Worm (Caenorhabditis elegans): ENCODE results near the gene B0303.4.

Gene B0303.4

ce11 chrIII:8689143-8689542 is 507 bp upstream of the B0303.4 start:
- no peak for TF ChIP-seq zfh-2 (GFP tag; conservative IDR thresholded peaks at IDR 0.05)
- TF ChIP-seq pbrm-1 (GFP tag; IDR thresholded peaks at IDR 0.05): no peak
- TF ChIP-seq rcor-1 (GFP tag; IDR thresholded peaks at IDR 0.05): 0 out of 2 replicates have a peak, but pooled peaks have one; percentile 13
- no peak for TF ChIP-seq unc-130 (GFP tag; optimal IDR thresholded peaks at IDR 0.05)
- no peak for TF ChIP-seq ccch-3 (GFP tag; optimal IDR thresholded peaks at IDR 0.05)
- peak; percentile 27; the same call in 1 of the 2 replicates for TF ChIP-seq ceh-91 (GFP tag; IDR thresholded peaks at IDR 0.05)
- no peak for TF ChIP-seq egrh-3 (GFP tag; IDR thresholded peaks at IDR 0.05)
- no peak for TF ChIP-seq B0035.1 (tag; optimal IDR thresholded peaks at IDR 0.05)
- peak; percentile 82 for TF ChIP-seq madf-8 (GFP tag; conservative IDR thresholded peaks at IDR 0.05)
- TF ChIP-seq nfyb-1 (GFP tag; IDR thresholded peaks at IDR 0.05): no peak
- TF ChIP-seq Y95B8A.8 (GFP tag; IDR thresholded peaks at IDR 0.05): no peak
- no peak for TF ChIP-seq dpff-1 (tag; optimal IDR thresholded peaks at IDR 0.05)
- no peak for TF ChIP-seq F22D6.2 (tag; optimal IDR thresholded peaks at IDR 0.05)
- no peak for TF ChIP-seq T26A5.8 (tag; optimal IDR thresholded peaks at IDR 0.05)
- no peak for TF ChIP-seq ekl-4 (GFP tag; IDR thresholded peaks at IDR 0.05)
- TF ChIP-seq ztf-6 (GFP tag; IDR thresholded peaks at IDR 0.05): no peak
- peak; percentile 92 for TF ChIP-seq madf-6 (GFP tag; IDR thresholded peaks at IDR 0.05)
- TF ChIP-seq let-607 (tag; optimal IDR thresholded peaks at IDR 0.05): no peak
- no peak for TF ChIP-seq attf-3 (GFP tag; conservative IDR thresholded peaks at IDR 0.05)
- no peak for TF ChIP-seq cebp-1 (GFP tag; IDR thresholded peaks at IDR 0.05)
- no peak for TF ChIP-seq cebp-1 (tag; optimal IDR thresholded peaks at IDR 0.05)
- TF ChIP-seq snpc-1.3 (tag; optimal IDR thresholded peaks at IDR 0.05; ENCODE audit: insufficient read depth): peak; percentile 22
- peak; percentile 88 for TF ChIP-seq lsl-1 (GFP tag; optimal IDR thresholded peaks at IDR 0.05)
- no peak for TF ChIP-seq sea-2 (GFP tag; IDR thresholded peaks at IDR 0.05)
- no peak for TF ChIP-seq mel-28 (tag; optimal IDR thresholded peaks at IDR 0.05; ENCODE audit: borderline replicate concordance)
- TF ChIP-seq B0336.3 (GFP tag; IDR thresholded peaks at IDR 0.05): no peak
- no peak for TF ChIP-seq F55B11.4 (tag; optimal IDR thresholded peaks at IDR 0.05; ENCODE audit: borderline replicate concordance, insufficient read depth)
- TF ChIP-seq rpc-1 (optimal IDR thresholded peaks at IDR 0.05): no peak
- no peak for TF ChIP-seq rpc-1 (tag; optimal IDR thresholded peaks at IDR 0.05)
- no peak for TF ChIP-seq madf-10 (tag; optimal IDR thresholded peaks at IDR 0.05)
- TF ChIP-seq mes-4 (tag; optimal IDR thresholded peaks at IDR 0.05): no peak
- TF ChIP-seq F39B2.1 (GFP tag; IDR thresholded peaks at IDR 0.05): no peak
- no peak for TF ChIP-seq F52B5.7 (tag; optimal IDR thresholded peaks at IDR 0.05)
- TF ChIP-seq mcd-1 (GFP tag; IDR thresholded peaks at IDR 0.05): no peak
- no peak for TF ChIP-seq zim-3 (tag; optimal IDR thresholded peaks at IDR 0.05)
- TF ChIP-seq F33H1.4 (GFP tag; IDR thresholded peaks at IDR 0.05): peak; percentile 87
- TF ChIP-seq nhr-90 (tag; optimal IDR thresholded peaks at IDR 0.05): no peak
- no peak for TF ChIP-seq Y53F4B.3 (GFP tag; IDR thresholded peaks at IDR 0.05)
- no peak for TF ChIP-seq hlh-26 (GFP tag; conservative IDR thresholded peaks at IDR 0.05)
- no peak for TF ChIP-seq athp-1 (tag; optimal IDR thresholded peaks at IDR 0.05)
- TF ChIP-seq sptf-2 (GFP tag; optimal IDR thresholded peaks at IDR 0.05): no peak
- TF ChIP-seq xnd-1 (tag; optimal IDR thresholded peaks at IDR 0.05): peak; percentile 80
- no peak for TF ChIP-seq lag-1 (GFP tag; IDR thresholded peaks at IDR 0.05)
- no peak for TF ChIP-seq hmg-20 (GFP tag; IDR thresholded peaks at IDR 0.05)
- no peak for TF ChIP-seq ZK185.1 (tag; optimal IDR thresholded peaks at IDR 0.05; ENCODE audit: poor library complexity, severe bottlenecking)
- TF ChIP-seq snpc-4 (GFP tag; optimal IDR thresholded peaks at IDR 0.05): peak; percentile 16
- TF ChIP-seq snpc-4 (tag; optimal IDR thresholded peaks at IDR 0.05): peak in 1 of 4 experiments; percentile 1
- TF ChIP-seq sdz-38 (tag; optimal IDR thresholded peaks at IDR 0.05): no peak
- no peak for TF ChIP-seq nhr-80 (tag; optimal IDR thresholded peaks at IDR 0.05)
- no peak for TF ChIP-seq tbp1 (GFP tag; optimal IDR thresholded peaks at IDR 0.05)
